Fruit fly (Drosophila melanogaster): Measurements from ENCODE around the gene CG6985.

The CG6985 gene

DNA sequence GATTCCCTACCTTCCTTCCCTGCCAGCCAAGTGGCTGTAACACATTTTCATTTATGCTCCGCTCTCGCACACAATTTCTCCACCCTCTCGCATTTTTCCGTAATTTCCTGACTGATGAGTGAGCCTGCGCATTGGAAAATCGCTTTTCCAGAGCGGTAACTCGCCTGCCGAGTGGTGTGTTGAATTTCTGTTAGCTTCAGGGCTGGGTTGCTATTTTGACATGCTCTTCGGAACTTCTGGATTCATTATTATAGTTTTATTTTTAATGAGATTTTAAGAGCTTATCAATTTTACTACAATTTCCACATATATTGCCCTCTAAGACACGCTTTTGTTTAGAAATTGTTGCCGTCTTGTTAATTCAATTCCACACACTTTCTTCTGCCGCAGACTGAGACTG lies 12.0 kb downstream of the CG6985 start (continued):
- TF ChIP-seq CG30431 (GFP tag; optimal IDR thresholded peaks at IDR 0.05), result no peak
- peak; percentile 81 for TF ChIP-seq ewg (GFP tag; optimal IDR thresholded peaks at IDR 0.05)
- peak; percentile 21 for TF ChIP-seq CG18599 (GFP tag; optimal IDR thresholded peaks at IDR 0.05)
- TF ChIP-seq sima (GFP tag; optimal IDR thresholded peaks at IDR 0.05), result no peak
- no peak for TF ChIP-seq Med (GFP tag)
- TF ChIP-seq CG2712 (tag; optimal IDR thresholded peaks at IDR 0.05), result no peak
- TF ChIP-seq abd-A (tag; optimal IDR thresholded peaks at IDR 0.05), result no peak
- TF ChIP-seq Hr78 (GFP tag; optimal IDR thresholded peaks at IDR 0.05), result no peak
- no peak for TF ChIP-seq lab (GFP tag; optimal IDR thresholded peaks at IDR 0.05)
- TF ChIP-seq Dll (GFP tag; IDR thresholded peaks at IDR 0.05; ENCODE audit: partially characterized antibody), result no peak
- TF ChIP-seq CG2199 (GFP tag; IDR thresholded peaks at IDR 0.05), result 0 out of 3 replicates have a peak, but pooled peaks have one; percentile 29
- TF ChIP-seq CrebB (tag; optimal IDR thresholded peaks at IDR 0.05), result no peak
- TF ChIP-seq BtbVII (GFP tag; optimal IDR thresholded peaks at IDR 0.05), result no peak
- peak; percentile 96 for TF ChIP-seq CG15514 (GFP tag; optimal IDR thresholded peaks at IDR 0.05)
- TF ChIP-seq sisA (GFP tag; IDR thresholded peaks at IDR 0.05), result no peak
- TF ChIP-seq Trl (optimal IDR thresholded peaks at IDR 0.05), result peak in 1 of 2 experiments; percentile 38
- no peak for TF ChIP-seq Trl (GFP tag; optimal IDR thresholded peaks at IDR 0.05)
- peak; percentile 37; the same call in 1 of the 3 replicates for TF ChIP-seq z (GFP tag; IDR thresholded peaks at IDR 0.05)
- TF ChIP-seq Eip74EF (GFP tag; optimal IDR thresholded peaks at IDR 0.05), result no peak
- no peak for TF ChIP-seq jigr1 (GFP tag; IDR thresholded peaks at IDR 0.05)
- no peak for TF ChIP-seq CG13775 (GFP tag; optimal IDR thresholded peaks at IDR 0.05)
- no peak for TF ChIP-seq B-H1 (GFP tag; IDR thresholded peaks at IDR 0.05)

DNA sequence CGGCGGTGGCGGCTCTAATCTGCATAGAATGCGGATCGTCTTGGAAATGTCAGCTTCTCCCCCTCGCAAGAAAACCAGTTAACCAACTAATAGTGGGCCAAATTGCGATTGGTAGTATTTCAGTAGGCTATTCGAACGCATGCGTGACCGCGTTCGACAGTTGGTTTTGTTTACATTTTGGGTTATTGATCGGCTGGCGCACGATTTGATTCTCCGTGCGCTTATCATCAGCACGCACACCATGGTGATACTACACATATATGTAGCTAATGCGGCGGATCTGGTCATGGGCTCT lies 12.6 kb downstream of the CG6985 start:
- peak; percentile 44 for TF ChIP-seq abd-A (tag; optimal IDR thresholded peaks at IDR 0.05)
- TF ChIP-seq Xbp1 (GFP tag; optimal IDR thresholded peaks at IDR 0.05), result no peak
- TF ChIP-seq CG12071 (GFP tag; optimal IDR thresholded peaks at IDR 0.05), result peak; percentile 27
- TF ChIP-seq CG17385 (GFP tag; optimal IDR thresholded peaks at IDR 0.05), result no peak
- peak; percentile 43; the same call in 1 of the 2 replicates for TF ChIP-seq CG13287 (GFP tag; IDR thresholded peaks at IDR 0.05; ENCODE audit: partially characterized antibody)
- no peak for TF ChIP-seq Fer3 (tag; optimal IDR thresholded peaks at IDR 0.05)
- peak; percentile 1 for TF ChIP-seq ftz-f1 (GFP tag; optimal IDR thresholded peaks at IDR 0.05)
- TF ChIP-seq CG4707 (GFP tag; optimal IDR thresholded peaks at IDR 0.05), result no peak
- no peak for TF ChIP-seq CG1602 (GFP tag; optimal IDR thresholded peaks at IDR 0.05)
- TF ChIP-seq CG8944 (GFP tag; optimal IDR thresholded peaks at IDR 0.05), result no peak
- 0 out of 3 replicates have a peak, but pooled peaks have one; percentile 7 for TF ChIP-seq Dbx (GFP tag; IDR thresholded peaks at IDR 0.05)
- no peak for TF ChIP-seq rib (GFP tag; IDR thresholded peaks at IDR 0.05)
- no peak for TF ChIP-seq gce (GFP tag; IDR thresholded peaks at IDR 0.05)
- TF ChIP-seq Sry-β (GFP tag; optimal IDR thresholded peaks at IDR 0.05), result no peak
- peak; percentile 74 for TF ChIP-seq cg (GFP tag; optimal IDR thresholded peaks at IDR 0.05)
- no peak for TF ChIP-seq CG17829 (tag; optimal IDR thresholded peaks at IDR 0.05)
- TF ChIP-seq CkIIα-i1 (GFP tag; IDR thresholded peaks at IDR 0.05), result no peak
- TF ChIP-seq lilli (GFP tag; optimal IDR thresholded peaks at IDR 0.05), result no peak
- no peak for TF ChIP-seq CG4404 (GFP tag; IDR thresholded peaks at IDR 0.05)
- no peak for TF ChIP-seq CG1792 (GFP tag; optimal IDR thresholded peaks at IDR 0.05)
- TF ChIP-seq CG2199 (GFP tag; IDR thresholded peaks at IDR 0.05), result 0 out of 3 replicates have a peak, but pooled peaks have one; percentile 65
- TF ChIP-seq sd (tag; optimal IDR thresholded peaks at IDR 0.05), result peak; percentile 85
- TF ChIP-seq Fer1 (GFP tag; optimal IDR thresholded peaks at IDR 0.05), result no peak
- TF ChIP-seq Myb (GFP tag; optimal IDR thresholded peaks at IDR 0.05), result no peak
- TF ChIP-seq da (GFP tag; optimal IDR thresholded peaks at IDR 0.05), result no peak
- no peak for TF ChIP-seq CG14710 (tag; optimal IDR thresholded peaks at IDR 0.05)
- TF ChIP-seq sug (tag; optimal IDR thresholded peaks at IDR 0.05), result peak; percentile 71
- TF ChIP-seq CG13775 (GFP tag; optimal IDR thresholded peaks at IDR 0.05), result no peak
- no peak for TF ChIP-seq CG7745 (tag; optimal IDR thresholded peaks at IDR 0.05)
- TF ChIP-seq E2f2 (GFP tag; IDR thresholded peaks at IDR 0.05), result no peak
- TF ChIP-seq CG11456 (GFP tag; IDR thresholded peaks at IDR 0.05), result no peak
- peak; percentile 50 for TF ChIP-seq HLHmδ (GFP tag; optimal IDR thresholded peaks at IDR 0.05)
